Worm (Caenorhabditis elegans): ENCODE measurements around the gene C49F8.1.

C49F8.1 gene

DNA sequence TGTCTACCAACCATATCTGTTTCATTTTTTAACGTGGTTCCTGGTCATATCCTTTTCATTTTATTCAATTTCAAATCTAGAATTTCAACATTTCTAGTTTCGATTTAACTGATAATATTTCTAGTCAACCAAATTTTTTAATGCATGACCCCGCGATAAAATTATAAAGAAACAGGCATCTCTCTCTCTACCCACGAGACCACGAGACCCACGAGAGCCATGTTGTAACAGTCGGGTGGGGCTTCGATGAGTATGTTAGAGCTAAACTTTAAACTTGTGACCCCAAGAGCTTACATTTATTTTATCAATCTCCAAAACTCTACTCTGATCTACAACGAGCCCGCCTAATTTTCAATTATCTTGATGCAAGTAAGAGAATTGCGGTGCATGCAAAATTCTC is 46.5 kb downstream of the C49F8.1 start (continued):
- no peak for TF ChIP-seq aha-1 (tag; optimal IDR thresholded peaks at IDR 0.05)
- no peak for TF ChIP-seq ceh-82 (tag; optimal IDR thresholded peaks at IDR 0.05)
- peak; percentile 31 for TF ChIP-seq nhr-20 (tag; optimal IDR thresholded peaks at IDR 0.05)
- no peak for TF ChIP-seq fkh-8 (tag; optimal IDR thresholded peaks at IDR 0.05)
- peak; percentile 42 for TF ChIP-seq lin-14 (GFP tag; optimal IDR thresholded peaks at IDR 0.05)
- TF ChIP-seq nhr-28 (tag; optimal IDR thresholded peaks at IDR 0.05), result no peak
- TF ChIP-seq nhr-76 (tag; optimal IDR thresholded peaks at IDR 0.05), result no peak
- TF ChIP-seq aly-2 (tag; optimal IDR thresholded peaks at IDR 0.05), result no peak
- TF ChIP-seq skn-1 (tag; optimal IDR thresholded peaks at IDR 0.05), result no peak
- TF ChIP-seq elt-3 (tag; optimal IDR thresholded peaks at IDR 0.05), result no peak
- TF ChIP-seq nhr-85 (tag), result no peak
- TF ChIP-seq pax-3 (tag; optimal IDR thresholded peaks at IDR 0.05), result no peak
- no peak for TF ChIP-seq ets-5 (GFP tag; IDR thresholded peaks at IDR 0.05)
- TF ChIP-seq ceh-88 (GFP tag; IDR thresholded peaks at IDR 0.05), result no peak
- TF ChIP-seq unc-130 (tag; optimal IDR thresholded peaks at IDR 0.05), result peak; percentile 58
- TF ChIP-seq dpl-1 (GFP tag; optimal IDR thresholded peaks at IDR 0.05), result no peak
- TF ChIP-seq ztf-11 (tag; optimal IDR thresholded peaks at IDR 0.05), result no peak
- no peak for TF ChIP-seq lin-39 (tag; optimal IDR thresholded peaks at IDR 0.05)
- TF ChIP-seq unc-98 (GFP tag; IDR thresholded peaks at IDR 0.05), result no peak
- TF ChIP-seq mef-2 (tag; optimal IDR thresholded peaks at IDR 0.05), result no peak

ce11 chrX:13317532-13317931 is 47.3 kb downstream of the C49F8.1 start:
- TF ChIP-seq lsy-2 (tag; optimal IDR thresholded peaks at IDR 0.05) (peak in 1 of 2 experiments; percentile 11), nhr-20 (tag; optimal IDR thresholded peaks at IDR 0.05) (peak; percentile 9), snu-23 (GFP tag; optimal IDR thresholded peaks at IDR 0.05) (peak; percentile 31), rnt-1 (tag; optimal IDR thresholded peaks at IDR 0.05) (peak; percentile 63), nhr-71 (tag; optimal IDR thresholded peaks at IDR 0.05) (peak; percentile 78), dsc-1 (tag; optimal IDR thresholded peaks at IDR 0.05) (peak; percentile 0), ets-5 (GFP tag; IDR thresholded peaks at IDR 0.05) (no peak), nhr-19 (GFP tag; conservative IDR thresholded peaks at IDR 0.05) (peak; percentile 21; the same call in 1 of the 2 replicates), lin-14 (GFP tag; optimal IDR thresholded peaks at IDR 0.05) (peak; percentile 19), efl-1 (optimal IDR thresholded peaks at IDR 0.05) (no peak), efl-1 (GFP tag; optimal IDR thresholded peaks at IDR 0.05 in 1 of 2) (no peak), alr-1 (tag; optimal IDR thresholded peaks at IDR 0.05; ENCODE audit: borderline replicate concordance) (no peak)

DNA sequence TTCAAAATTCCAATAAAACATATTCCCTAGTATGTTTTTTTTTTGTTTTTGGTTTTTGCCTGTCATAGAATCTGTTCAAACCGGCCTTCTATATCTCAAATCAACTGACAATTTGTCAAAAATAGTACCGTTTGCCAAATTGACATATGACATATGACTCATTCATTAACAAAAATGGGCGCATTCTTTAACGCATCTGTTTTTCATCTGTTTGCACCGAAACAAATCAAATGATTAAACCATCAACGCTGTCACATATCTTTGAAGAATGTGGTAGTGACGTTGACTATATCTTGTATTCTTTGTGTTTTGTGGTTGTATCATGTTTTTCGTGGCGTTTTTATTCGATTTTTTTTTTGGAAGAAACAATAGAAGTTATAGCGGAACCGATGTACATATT is 49.7 kb downstream of the C49F8.1 start:
- TF ChIP-seq unc-98 (GFP tag; IDR thresholded peaks at IDR 0.05) (no peak), hpl-2 (GFP tag; optimal IDR thresholded peaks at IDR 0.05) (no peak), unc-86 (tag; optimal IDR thresholded peaks at IDR 0.05) (no peak), vab-15 (tag; optimal IDR thresholded peaks at IDR 0.05) (peak; percentile 46), C34B4.2 (tag; optimal IDR thresholded peaks at IDR 0.05) (no peak), grh-1 (GFP tag; IDR thresholded peaks at IDR 0.05) (no peak), nhr-19 (GFP tag; conservative IDR thresholded peaks at IDR 0.05) (peak; percentile 28), ceh-8 (GFP tag; optimal IDR thresholded peaks at IDR 0.05) (no peak), jun-1 (tag; optimal IDR thresholded peaks at IDR 0.05) (no peak), zag-1 (tag; optimal IDR thresholded peaks at IDR 0.05) (no peak), mep-1 (tag; optimal IDR thresholded peaks at IDR 0.05) (peak; percentile 43), nhr-84 (tag; optimal IDR thresholded peaks at IDR 0.05) (no peak), unc-130 (tag; optimal IDR thresholded peaks at IDR 0.05) (peak; percentile 28), ztf-11 (tag; optimal IDR thresholded peaks at IDR 0.05) (no peak), rnt-1 (tag; optimal IDR thresholded peaks at IDR 0.05) (no peak), fkh-8 (tag; optimal IDR thresholded peaks at IDR 0.05) (no peak), elt-2 (tag; optimal IDR thresholded peaks at IDR 0.05) (no peak), nhr-20 (tag; optimal IDR thresholded peaks at IDR 0.05) (peak; percentile 55), C04F5.9 (tag; optimal IDR thresholded peaks at IDR 0.05) (no peak), ceh-63 (GFP tag; optimal IDR thresholded peaks at IDR 0.05) (no peak), blmp-1 (tag; optimal IDR thresholded peaks at IDR 0.05) (peak; percentile 41), elt-3 (tag; optimal IDR thresholded peaks at IDR 0.05) (peak in 1 of 6 experiments; percentile 87), dsc-1 (tag; optimal IDR thresholded peaks at IDR 0.05) (no peak), tbx-2 (tag; optimal IDR thresholded peaks at IDR 0.05) (peak; percentile 26), lin-14 (GFP tag; optimal IDR thresholded peaks at IDR 0.05) (peak; percentile 52), lin-35 (GFP tag; optimal IDR thresholded peaks at IDR 0.05) (peak in 1 of 2 experiments; percentile 48), pax-3 (tag; optimal IDR thresholded peaks at IDR 0.05) (no peak), ceh-82 (tag; optimal IDR thresholded peaks at IDR 0.05) (no peak), mef-2 (tag; optimal IDR thresholded peaks at IDR 0.05) (no peak), snu-23 (GFP tag; optimal IDR thresholded peaks at IDR 0.05) (peak; percentile 7), fos-1 (tag; optimal IDR thresholded peaks at IDR 0.05) (no peak), nhr-85 (tag) (peak; percentile 89), mdl-1 (tag; optimal IDR thresholded peaks at IDR 0.05) (peak in 1 of 2 experiments; percentile 5), hlh-17 (GFP tag; optimal IDR thresholded peaks at IDR 0.05; ENCODE audit: borderline replicate concordance) (no peak)

Data from whole organism, L1 larva.